Fruit fly (Drosophila melanogaster): ENCODE data around the gene Nhe3.

The Nhe3 gene

DNA sequence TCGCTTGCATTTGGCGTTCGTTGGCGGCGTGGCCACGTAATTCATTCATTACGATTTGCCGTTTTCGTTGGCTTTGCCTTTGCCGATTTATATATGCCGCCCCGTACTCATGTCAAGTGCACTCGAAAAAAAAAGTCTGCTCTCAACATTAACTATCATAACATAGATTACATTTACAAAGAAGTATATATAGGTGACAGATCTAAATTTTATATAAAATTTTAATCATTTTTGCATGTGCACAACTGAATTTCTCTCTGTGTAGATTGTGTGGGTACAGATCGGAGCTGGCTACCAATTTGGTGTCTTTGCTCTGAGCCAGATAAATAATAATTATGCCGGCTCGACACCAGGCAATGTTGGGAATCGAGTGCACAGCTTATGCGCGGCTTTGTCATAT is 14.2 kb upstream of the Nhe3 start (continued):
- TF ChIP-seq Nf-YB (GFP tag; optimal IDR thresholded peaks at IDR 0.05): no peak
- no peak for TF ChIP-seq CG10147 (GFP tag; optimal IDR thresholded peaks at IDR 0.05)
- TF ChIP-seq CG5953 (GFP tag; IDR thresholded peaks at IDR 0.05): no peak
- no peak for TF ChIP-seq CG15601 (tag; optimal IDR thresholded peaks at IDR 0.05)
- TF ChIP-seq CG10654 (GFP tag; optimal IDR thresholded peaks at IDR 0.05): peak; percentile 20
- peak; percentile 49 for TF ChIP-seq sens (GFP tag)
- TF ChIP-seq CG42726 (GFP tag; IDR thresholded peaks at IDR 0.05; ENCODE audit: partially characterized antibody): no peak
- TF ChIP-seq Ets65A (GFP tag): peak; percentile 90
- TF ChIP-seq tna (GFP tag; IDR thresholded peaks at IDR 0.05; ENCODE audit: partially characterized antibody): no peak
- TF ChIP-seq Dip2 (GFP tag; IDR thresholded peaks at IDR 0.05): no peak
- peak; percentile 2 for TF ChIP-seq tio (GFP tag; optimal IDR thresholded peaks at IDR 0.05)
- TF ChIP-seq stwl (tag; optimal IDR thresholded peaks at IDR 0.05): no peak
- peak; percentile 46; the same call in 1 of the 3 replicates for TF ChIP-seq B-H1 (GFP tag; IDR thresholded peaks at IDR 0.05)
- TF ChIP-seq ara (GFP tag; IDR thresholded peaks at IDR 0.05): peak; percentile 58; the same call in 1 of the 2 replicates
- TF ChIP-seq pho (GFP tag; optimal IDR thresholded peaks at IDR 0.05): no peak
- no peak for TF ChIP-seq CG13624 (GFP tag; optimal IDR thresholded peaks at IDR 0.05)
- peak; percentile 60; the same call in 1 of the 2 replicates for TF ChIP-seq sob (GFP tag; IDR thresholded peaks at IDR 0.05)
- no peak for TF ChIP-seq CG6254 (GFP tag; optimal IDR thresholded peaks at IDR 0.05)
- peak; percentile 4 for TF ChIP-seq CG18599 (GFP tag; optimal IDR thresholded peaks at IDR 0.05)
- TF ChIP-seq hth (optimal IDR thresholded peaks at IDR 0.05): no peak
- TF ChIP-seq luna (GFP tag; optimal IDR thresholded peaks at IDR 0.05): no peak
- TF ChIP-seq Poxn (GFP tag; IDR thresholded peaks at IDR 0.05): no peak
- TF ChIP-seq CG13424 (tag; optimal IDR thresholded peaks at IDR 0.05): peak; percentile 35
- TF ChIP-seq pan (optimal IDR thresholded peaks at IDR 0.05): no peak
- peak in 1 of 2 experiments; percentile 78 for TF ChIP-seq pan (GFP tag; optimal IDR thresholded peaks at IDR 0.05 in 1 of 2, IDR thresholded peaks at IDR 0.05 in 1 of 2)
- no peak for TF ChIP-seq CG3838 (GFP tag; optimal IDR thresholded peaks at IDR 0.05)
- TF ChIP-seq Hmr (GFP tag; optimal IDR thresholded peaks at IDR 0.05): peak; percentile 16
- no peak for TF ChIP-seq MTF-1 (GFP tag; optimal IDR thresholded peaks at IDR 0.05; ENCODE audit: borderline replicate concordance)
- TF ChIP-seq bab2 (GFP tag; optimal IDR thresholded peaks at IDR 0.05): peak; percentile 8
- no peak for TF ChIP-seq cg (GFP tag; optimal IDR thresholded peaks at IDR 0.05)
- TF ChIP-seq CG3726 (GFP tag; IDR thresholded peaks at IDR 0.05): no peak
- peak; percentile 74; the same call in 2 of the 3 replicates for TF ChIP-seq zfh1 (GFP tag; IDR thresholded peaks at IDR 0.05)
- no peak for TF ChIP-seq CG6765 (GFP tag; optimal IDR thresholded peaks at IDR 0.05)
- no peak for TF ChIP-seq tll (GFP tag; optimal IDR thresholded peaks at IDR 0.05)
- TF ChIP-seq eyg (GFP tag; optimal IDR thresholded peaks at IDR 0.05): no peak
- TF ChIP-seq fru (optimal IDR thresholded peaks at IDR 0.05): no peak
- no peak for TF ChIP-seq CG17612 (GFP tag; IDR thresholded peaks at IDR 0.05)
- peak; percentile 33; the same call in 1 of the 3 replicates for TF ChIP-seq ken (GFP tag; IDR thresholded peaks at IDR 0.05)
- TF ChIP-seq ERR (GFP tag; optimal IDR thresholded peaks at IDR 0.05): no peak
- no peak for TF ChIP-seq CG17568 (GFP tag; optimal IDR thresholded peaks at IDR 0.05)
- TF ChIP-seq CG16863 (GFP tag; optimal IDR thresholded peaks at IDR 0.05): peak; percentile 8
- no peak for TF ChIP-seq lov (optimal IDR thresholded peaks at IDR 0.05)
- peak; percentile 68; the same call in 1 of the 3 replicates for TF ChIP-seq lov (GFP tag; IDR thresholded peaks at IDR 0.05)
- no peak for TF ChIP-seq sim (GFP tag; IDR thresholded peaks at IDR 0.05)
- peak; percentile 73 for TF ChIP-seq CG14441 (GFP tag; IDR thresholded peaks at IDR 0.05)
- peak; percentile 13 for TF ChIP-seq Abd-B (GFP tag; optimal IDR thresholded peaks at IDR 0.05)
- TF ChIP-seq CG4424 (GFP tag; optimal IDR thresholded peaks at IDR 0.05): peak; percentile 54
- no peak for TF ChIP-seq run (tag; optimal IDR thresholded peaks at IDR 0.05)
- no peak for TF ChIP-seq CG2202 (tag; optimal IDR thresholded peaks at IDR 0.05)
- TF ChIP-seq nerfin-2 (GFP tag; IDR thresholded peaks at IDR 0.05; ENCODE audit: partially characterized antibody): no peak
- TF ChIP-seq ab (GFP tag; optimal IDR thresholded peaks at IDR 0.05): no peak
- peak; percentile 54 for TF ChIP-seq esg (GFP tag; conservative IDR thresholded peaks at IDR 0.05)
